Fruit fly (Drosophila melanogaster) S2 (cell line): ENCODE results near the gene Snx21.
A peak's percentile ranks its signal among the peaks of the same experiment; 100 is the strongest.

Experiments used
- CG8478 ChIP-seq: fragments of >200 bp; optimal IDR thresholded peaks from 2 replicates; lab custom pipeline; 2018
- CTCF ChIP-seq, 2 experiments: fragments of >200 bp; optimal IDR thresholded peaks; 2 replicates each; lab custom pipeline; 2018

Gene Snx21

dm6 chr2L:2748480-2749143, 16.9 kb downstream of the Snx21 start:
- TF ChIP-seq CG8478 = no peak
- no peak for TF ChIP-seq CTCF (optimal IDR thresholded peaks at IDR 0.05; lab: Kevin White, UChicago)

dm6 chr2L:2744852-2745251, 20.6 kb downstream of the Snx21 start, which contains the start of the genes CG9961 and Cwc25:
CG9961 (minus strand) TSS chr2L:2744934.
Cwc25 (plus strand) TSS chr2L:2745098.
- TF ChIP-seq CG8478 = no peak
- TF ChIP-seq CTCF (optimal IDR thresholded peaks at IDR 0.05; lab: Kevin White, UChicago) = no peak

- no peak for TF ChIP-seq CG8478
- peak; percentile 25 to 54 for TF ChIP-seq CTCF (optimal IDR thresholded peaks at IDR 0.05; lab: Kevin White, UChicago)
Observed at dm6 chr2L:2739820-2740230, 25.6 kb downstream of the Snx21 start, which contains the start of gene Hrs. Hrs (plus strand) TSS chr2L:2739986.

DNA sequence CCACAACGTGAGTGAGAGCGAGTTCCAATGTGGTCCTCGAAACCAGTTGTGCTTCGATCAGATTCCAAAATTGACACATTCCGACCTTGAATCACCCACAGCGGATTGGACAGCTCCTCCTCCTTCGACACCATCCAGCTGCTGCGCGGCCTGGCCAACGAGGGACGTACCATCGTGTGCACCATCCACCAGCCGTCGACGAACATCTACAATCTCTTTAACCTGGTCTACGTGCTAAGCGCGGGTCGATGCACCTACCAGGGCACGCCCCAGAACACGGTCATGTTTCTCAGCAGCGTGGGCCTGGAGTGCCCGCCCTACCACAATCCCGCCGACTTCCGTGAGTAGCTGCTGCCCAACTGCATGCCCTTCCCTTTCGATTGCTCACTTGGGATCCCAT, 27.9 kb downstream of the Snx21 start:
- TF ChIP-seq CTCF (optimal IDR thresholded peaks at IDR 0.05; lab: Kevin White, UChicago) = no peak
- TF ChIP-seq CG8478 = no peak

DNA sequence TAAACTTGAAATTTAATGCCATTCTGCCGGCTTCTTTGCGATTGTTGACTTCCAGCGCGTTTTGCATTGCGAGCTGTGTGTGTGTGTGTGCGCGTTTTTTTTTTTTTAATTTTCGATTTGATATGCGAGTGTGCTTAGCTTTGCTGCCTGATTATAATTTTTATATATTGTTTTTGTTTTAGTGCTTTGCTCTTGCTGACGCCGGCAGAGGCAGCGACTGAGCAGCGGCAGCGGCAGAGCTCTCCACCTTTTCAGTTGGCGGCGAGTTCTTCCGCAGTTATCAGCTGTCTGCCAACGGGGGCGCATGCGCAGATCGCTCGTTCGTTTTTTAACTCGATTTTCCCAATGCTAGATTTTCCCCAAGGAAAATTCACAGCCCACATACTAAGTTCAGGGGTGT, 29.9 kb downstream of the Snx21 start:
- no peak for TF ChIP-seq CTCF (optimal IDR thresholded peaks at IDR 0.05; lab: Kevin White, UChicago)
- TF ChIP-seq CG8478 = no peak

DNA sequence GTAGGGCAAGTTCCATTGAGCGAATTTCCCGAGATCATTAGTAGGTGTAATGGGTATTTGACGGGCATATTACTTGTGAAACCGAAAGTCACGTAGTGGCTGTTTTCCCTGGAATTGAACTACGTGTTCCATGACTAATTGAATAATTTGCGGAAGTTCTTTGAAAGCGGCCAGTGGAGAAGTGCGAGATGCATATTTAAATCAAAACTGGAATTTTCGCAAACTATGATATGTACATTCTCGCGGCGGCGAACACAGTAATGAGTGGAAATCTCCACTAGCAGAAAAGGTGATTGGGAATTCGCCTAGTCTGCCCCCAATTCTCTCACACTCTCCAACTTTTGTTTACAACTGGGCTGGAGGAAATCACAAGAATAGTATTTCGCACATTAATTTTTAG, 30.5 kb downstream of the Snx21 start:
- TF ChIP-seq CG8478 (no peak), CTCF (optimal IDR thresholded peaks at IDR 0.05; lab: Kevin White, UChicago) (no peak)

dm6 chr2L:2734215-2734614, 31.2 kb downstream of the Snx21 start:
- no peak for TF ChIP-seq CG8478

DNA sequence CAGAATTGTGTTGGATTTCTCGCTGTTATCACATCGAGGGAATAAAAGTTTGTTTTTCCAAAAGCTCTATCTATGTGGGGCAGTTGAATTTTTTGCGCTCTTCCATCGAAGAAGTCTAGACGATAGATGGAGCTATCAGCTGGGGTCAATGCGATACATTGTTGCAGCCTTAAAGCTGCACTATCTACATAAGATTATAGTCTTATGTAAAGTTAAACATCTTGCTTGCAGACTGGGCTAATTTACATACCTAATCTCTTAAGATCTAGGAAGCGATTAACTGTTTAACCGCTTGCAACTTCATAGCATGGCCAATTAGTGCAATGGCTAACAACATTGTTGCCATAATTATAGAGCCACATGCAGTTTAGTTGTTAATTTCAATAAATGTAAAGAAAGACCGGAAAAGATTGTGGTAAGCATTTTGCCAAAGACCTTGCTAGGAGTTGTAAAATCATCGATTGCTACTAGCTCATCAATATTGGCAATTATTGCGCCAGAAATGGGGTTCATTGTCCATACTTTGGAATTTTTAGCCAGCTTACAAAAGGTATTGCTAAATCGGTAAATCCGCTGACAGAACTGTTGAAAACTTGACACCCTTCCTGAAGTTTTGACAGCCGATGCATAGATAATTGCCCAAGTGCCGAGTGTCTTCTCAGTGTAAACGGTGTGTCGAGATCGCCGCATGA, 33.2 kb downstream of the Snx21 start:
- TF ChIP-seq CG8478 (no peak), CTCF (optimal IDR thresholded peaks at IDR 0.05; lab: Kevin White, UChicago) (no peak)

DNA sequence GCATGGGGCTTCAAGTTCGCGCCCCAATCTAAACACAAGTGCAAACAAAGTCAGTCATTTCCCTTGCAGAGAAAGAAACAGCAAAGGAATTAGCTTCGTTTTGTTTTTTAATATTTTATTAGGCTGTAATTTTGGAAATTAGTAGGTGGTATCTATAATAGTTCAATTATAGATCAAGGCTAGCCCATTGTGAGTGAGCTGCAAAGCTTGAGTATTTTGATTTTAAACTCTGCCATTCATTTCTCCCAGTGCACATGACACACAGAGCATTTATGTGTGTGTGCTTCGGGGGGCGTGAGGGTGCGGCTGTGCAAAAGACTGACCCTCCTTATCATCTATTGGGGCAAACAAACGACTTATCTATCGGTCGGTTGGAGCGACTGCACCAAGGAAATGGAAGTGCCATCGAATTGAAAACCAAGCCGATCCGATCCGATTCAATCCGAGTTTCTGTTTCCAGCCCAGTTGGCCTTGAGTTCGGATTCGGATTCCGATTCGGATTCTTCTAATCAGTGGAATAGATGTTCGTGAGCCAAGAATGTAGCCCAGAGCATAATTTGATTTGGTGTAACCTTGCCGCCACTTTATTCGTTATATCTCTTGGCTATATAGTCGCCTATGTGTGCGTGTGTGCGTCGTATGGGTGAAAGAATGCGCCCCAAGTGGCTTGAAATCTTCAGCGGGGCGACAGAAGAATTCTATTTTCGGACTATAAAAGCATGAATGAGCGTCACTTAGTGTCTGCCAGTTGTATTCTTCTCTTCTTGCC, 33.9 kb downstream of the Snx21 start:
- no peak for TF ChIP-seq CTCF (optimal IDR thresholded peaks at IDR 0.05; lab: Kevin White, UChicago)
- TF ChIP-seq CG8478 = no peak

- TF ChIP-seq CG8478 = no peak
Observed at dm6 chr2L:2730756-2731155, 34.7 kb downstream of the Snx21 start.

- TF ChIP-seq CG8478 (no peak), CTCF (optimal IDR thresholded peaks at IDR 0.05; lab: Kevin White, UChicago) (no peak)
Observed at dm6 chr2L:2729882-2730281, 35.6 kb downstream of the Snx21 start.

- TF ChIP-seq CG8478 (no peak), CTCF (optimal IDR thresholded peaks at IDR 0.05; lab: Kevin White, UChicago) (no peak)
Observed at dm6 chr2L:2728577-2728976, 36.9 kb downstream of the Snx21 start.

dm6 chr2L:2727812-2728211, 37.7 kb downstream of the Snx21 start:
- TF ChIP-seq CTCF (optimal IDR thresholded peaks at IDR 0.05; lab: Kevin White, UChicago) (no peak), CG8478 (no peak)

- TF ChIP-seq CTCF (optimal IDR thresholded peaks at IDR 0.05; lab: Kevin White, UChicago) (no peak), CG8478 (no peak)
Observed at dm6 chr2L:2727364-2727763, 38.1 kb downstream of the Snx21 start.

- TF ChIP-seq CG8478 (no peak), CTCF (optimal IDR thresholded peaks at IDR 0.05; lab: Kevin White, UChicago) (no peak)
Observed at dm6 chr2L:2725374-2725773, 40.1 kb downstream of the Snx21 start, which contains the start of gene CG31689. CG31689 (plus strand) TSS chr2L:2725674.

DNA sequence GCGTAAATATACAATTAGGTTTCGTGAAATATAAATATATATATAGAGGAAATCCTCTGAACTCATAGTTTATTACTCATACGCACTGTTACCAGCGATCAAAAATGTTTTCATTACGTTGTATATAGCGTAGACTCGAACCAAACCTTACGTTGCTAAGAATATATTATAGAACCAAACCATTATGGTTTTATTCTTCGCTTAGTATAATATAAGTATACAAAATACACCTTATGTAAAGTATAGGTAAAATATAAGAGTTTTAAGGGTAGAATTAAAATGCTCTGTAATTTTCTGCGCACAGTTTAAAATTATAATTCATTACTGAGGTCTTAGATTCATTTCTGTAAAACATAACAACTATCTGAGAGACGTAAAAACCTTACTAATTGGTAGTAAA, 41.0 kb downstream of the Snx21 start:
- no peak for TF ChIP-seq CG8478
- TF ChIP-seq CTCF (optimal IDR thresholded peaks at IDR 0.05; lab: Kevin White, UChicago) = peak in 1 of 2 experiments; percentile 22
